Fruit fly (Drosophila melanogaster) whole organism, prepupa: ENCODE measurements around the gene Hsp67Ba.

Experiments
- Blimp-1 ChIP-seq: fragments of 200-800 bp; sonication (Bioruptor generic); optimal IDR thresholded peaks from 3 replicates; lab custom pipeline; 2017; ENCODE audit warnings: missing biosample characterization, missing genetic modification characterization, mild to moderate bottlenecking, moderate library complexity, missing genetic modification reagents
- CG10631 ChIP-seq: fragments of 200-800 bp; sonication (Bioruptor generic); optimal IDR thresholded peaks from 2 replicates; lab custom pipeline; 2016; ENCODE audit warnings: missing biosample characterization, missing genetic modification characterization
- CG10669 ChIP-seq: fragments of 200-800 bp; sonication (Bioruptor generic); optimal IDR thresholded peaks from 3 replicates; lab custom pipeline; 2018; ENCODE audit warnings: missing biosample characterization, mild to moderate bottlenecking, missing genetic modification characterization, moderate library complexity
- CG11294 ChIP-seq: fragments of 200-800 bp; sonication (Bioruptor generic); IDR thresholded peaks from 2 replicates; pipeline ENCODE4 v1.3.6; 2022; ENCODE audit warnings: missing biosample characterization, missing genetic modification characterization
- CG11762 ChIP-seq: fragments of 200-800 bp; sonication (Bioruptor generic); optimal IDR thresholded peaks from 3 replicates; lab custom pipeline; 2016; ENCODE audit warnings: missing biosample characterization, missing genetic modification characterization; ENCODE audit not compliant: insufficient read depth
- CG11902 ChIP-seq: fragments of 200-800 bp; sonication (Bioruptor generic); optimal IDR thresholded peaks from 3 replicates; lab custom pipeline; 2016; ENCODE audit warnings: missing biosample characterization, missing genetic modification characterization
- CG15336 ChIP-seq: fragments of 200-800 bp; sonication (Bioruptor generic); IDR thresholded peaks from 2 replicates; pipeline ENCODE4 v1.3.6; 2022; ENCODE audit warnings: missing biosample characterization, missing genetic modification characterization
- CG1621 ChIP-seq: fragments of 200-800 bp; sonication (Bioruptor generic); optimal IDR thresholded peaks from 3 replicates; lab custom pipeline; 2018; ENCODE audit warnings: missing biosample characterization, mild to moderate bottlenecking, missing genetic modification characterization
- CG16779 ChIP-seq: fragments of 200-800 bp; sonication (Bioruptor generic); optimal IDR thresholded peaks from 3 replicates; lab custom pipeline; 2017; ENCODE audit warnings: missing biosample characterization, mild to moderate bottlenecking, missing genetic modification characterization
- CG6163 ChIP-seq: fragments of 200-800 bp; sonication (Bioruptor generic); IDR thresholded peaks from 3 replicates; pipeline ENCODE4 v1.3.6; 2022; ENCODE audit warnings: missing biosample characterization, missing genetic modification characterization
- CG6808 ChIP-seq: fragments of 200-800 bp; sonication (Bioruptor generic); optimal IDR thresholded peaks from 3 replicates; lab custom pipeline; 2017; ENCODE audit warnings: missing biosample characterization, missing genetic modification characterization, mild to moderate bottlenecking, moderate library complexity, missing genetic modification reagents
- CG6854 ChIP-seq: fragments of 200-800 bp; sonication (Bioruptor generic); optimal IDR thresholded peaks from 2 replicates; lab custom pipeline; 2017; ENCODE audit warnings: missing biosample characterization, mild to moderate bottlenecking, missing genetic modification characterization
- CG7368 ChIP-seq: fragments of 200-800 bp; sonication (Bioruptor generic); optimal IDR thresholded peaks from 3 replicates; lab custom pipeline; 2016; ENCODE audit warnings: missing biosample characterization, missing genetic modification characterization
- CG8119 ChIP-seq: fragments of 200-800 bp; sonication (Bioruptor generic); IDR thresholded peaks from 3 replicates; pipeline ENCODE4 v1.3.6; 2022; ENCODE audit warnings: missing biosample characterization, missing genetic modification characterization
- CG8632 ChIP-seq: fragments of 200-800 bp; sonication (Bioruptor generic); optimal IDR thresholded peaks from 3 replicates; lab custom pipeline; 2016; ENCODE audit warnings: missing biosample characterization, missing genetic modification characterization
- CG9139 ChIP-seq: fragments of 200-800 bp; sonication (Bioruptor generic); optimal IDR thresholded peaks from 3 replicates; lab custom pipeline; 2017; ENCODE audit warnings: missing biosample characterization, mild to moderate bottlenecking, missing genetic modification characterization
- Eip75B ChIP-seq: fragments of 200-800 bp; sonication (Bioruptor generic); optimal IDR thresholded peaks from 3 replicates; lab custom pipeline; 2016; ENCODE audit warnings: missing biosample characterization, missing genetic modification characterization
- Eip78C ChIP-seq: fragments of 200-800 bp; sonication (Bioruptor generic); peaks from one replicate; lab custom pipeline; 2016; ENCODE audit warnings: missing biosample characterization, missing genetic modification characterization
- Eip93F ChIP-seq: fragments of 200-800 bp; sonication (Bioruptor generic); optimal IDR thresholded peaks from 2 replicates; lab custom pipeline; 2016; ENCODE audit warnings: missing biosample characterization, mild to moderate bottlenecking, missing genetic modification characterization
- Ets21C ChIP-seq: fragments of 200-800 bp; sonication (Bioruptor generic); optimal IDR thresholded peaks from 3 replicates; lab custom pipeline; 2016; ENCODE audit warnings: missing biosample characterization, missing genetic modification characterization
- Ets96B ChIP-seq: fragments of 200-800 bp; optimal IDR thresholded peaks from 2 replicates; lab custom pipeline; 2019; ENCODE audit warnings: missing biosample characterization, mild to moderate bottlenecking, missing genetic modification characterization, moderate library complexity
- Gug ChIP-seq: fragments of 200-800 bp; sonication (Bioruptor generic); IDR thresholded peaks from 2 replicates; pipeline ENCODE4 v1.3.6; 2022; ENCODE audit warnings: missing biosample characterization, missing genetic modification characterization
- Hr38 ChIP-seq: sonication (Bioruptor generic); optimal IDR thresholded peaks from 2 replicates; lab custom pipeline; 2016; ENCODE audit warnings: missing biosample characterization, missing genetic modification characterization
- Hr39 ChIP-seq: fragments of 200-800 bp; sonication (Bioruptor generic); optimal IDR thresholded peaks from 2 replicates; lab custom pipeline; 2016; ENCODE audit warnings: missing biosample characterization, missing genetic modification characterization
- Hr4 ChIP-seq: fragments of 200-800 bp; sonication (Bioruptor generic); optimal IDR thresholded peaks from 3 replicates; lab custom pipeline; 2016; ENCODE audit warnings: missing biosample characterization, missing genetic modification characterization
- Met ChIP-seq: fragments of 200-800 bp; sonication (Bioruptor generic); optimal IDR thresholded peaks from 3 replicates; lab custom pipeline; 2016; ENCODE audit warnings: missing biosample characterization, missing genetic modification characterization
- OdsH ChIP-seq: fragments of 200-800 bp; sonication (Bioruptor generic); optimal IDR thresholded peaks from 3 replicates; lab custom pipeline; 2016; ENCODE audit warnings: missing biosample characterization, missing genetic modification characterization
- Smox ChIP-seq: fragments of 200-800 bp; sonication (Bioruptor generic); optimal IDR thresholded peaks from 3 replicates; lab custom pipeline; 2016; ENCODE audit warnings: missing biosample characterization, missing genetic modification characterization
- Sox102F ChIP-seq: fragments of 200-800 bp; sonication (Bioruptor generic); optimal IDR thresholded peaks from 2 replicates; lab custom pipeline; 2016; ENCODE audit warnings: missing biosample characterization, mild to moderate bottlenecking, missing genetic modification characterization
- Sox14 ChIP-seq: fragments of 200-800 bp; sonication (Bioruptor generic); optimal IDR thresholded peaks from 3 replicates; lab custom pipeline; 2016; ENCODE audit warnings: missing biosample characterization, missing genetic modification characterization
- achi ChIP-seq: fragments of 200-800 bp; sonication (Bioruptor generic); optimal IDR thresholded peaks from 3 replicates; lab custom pipeline; 2016; ENCODE audit warnings: missing biosample characterization, missing genetic modification characterization
- dsx ChIP-seq: fragments of 200-800 bp; optimal IDR thresholded peaks from 3 replicates; lab custom pipeline; 2019; ENCODE audit warnings: missing biosample characterization, mild to moderate bottlenecking, missing genetic modification characterization, moderate library complexity; ENCODE audit not compliant: poor library complexity, severe bottlenecking
- eg ChIP-seq: fragments of 200-800 bp; sonication (Bioruptor generic); IDR thresholded peaks from 3 replicates; pipeline ENCODE4 v1.3.6; 2022; ENCODE audit warnings: missing biosample characterization, missing genetic modification characterization
- esn ChIP-seq: fragments of 200-800 bp; sonication (Bioruptor generic); optimal IDR thresholded peaks from 2 replicates; lab custom pipeline; 2016; ENCODE audit warnings: missing biosample characterization, mild to moderate bottlenecking, missing genetic modification characterization, moderate library complexity
- fkh ChIP-seq: fragments of 200-800 bp; sonication (Bioruptor generic); optimal IDR thresholded peaks from 3 replicates; lab custom pipeline; 2017; ENCODE audit warnings: missing biosample characterization, mild to moderate bottlenecking, missing genetic modification characterization, moderate library complexity
- lz ChIP-seq: fragments of 200-800 bp; sonication (Bioruptor generic); optimal IDR thresholded peaks from 3 replicates; lab custom pipeline; 2016; ENCODE audit warnings: missing biosample characterization, missing genetic modification characterization
- pdm3 ChIP-seq: fragments of 200-800 bp; sonication (Bioruptor generic); optimal IDR thresholded peaks from 3 replicates; lab custom pipeline; 2016; ENCODE audit warnings: missing biosample characterization, missing genetic modification characterization
- salr ChIP-seq, 2 experiments: fragments of 200-800 bp; sonication (Bioruptor generic); optimal IDR thresholded peaks; 3 replicates each; lab custom pipeline; 2016 to 2018; ENCODE audit warnings: missing biosample characterization in 2 of 2, missing genetic modification characterization in 2 of 2, mild to moderate bottlenecking in 1 of 2
- spab ChIP-seq: fragments of 200-800 bp; sonication (Bioruptor generic); optimal IDR thresholded peaks from 2 replicates; lab custom pipeline; 2017; ENCODE audit warnings: missing biosample characterization, mild to moderate bottlenecking, missing genetic modification characterization, missing genetic modification reagents
- ss ChIP-seq, 2 experiments: fragments of 200-800 bp; sonication (Bioruptor generic); optimal IDR thresholded peaks; 2 replicates in 1 of 2; 3 replicates in 1 of 2; lab custom pipeline; 2017 to 2018; ENCODE audit warnings: mild to moderate bottlenecking in 2 of 2, missing biosample characterization in 2 of 2, missing genetic modification characterization in 2 of 2, moderate library complexity in 1 of 2
- topi ChIP-seq: fragments of 200-800 bp; sonication (Bioruptor generic); optimal IDR thresholded peaks from 3 replicates; lab custom pipeline; 2016; ENCODE audit warnings: missing biosample characterization, missing genetic modification characterization
- vri ChIP-seq: fragments of 200-800 bp; sonication (Bioruptor generic); optimal IDR thresholded peaks from 3 replicates; lab custom pipeline; 2016; ENCODE audit warnings: missing biosample characterization, mild to moderate bottlenecking, missing genetic modification characterization

The Hsp67Ba gene

DNA sequence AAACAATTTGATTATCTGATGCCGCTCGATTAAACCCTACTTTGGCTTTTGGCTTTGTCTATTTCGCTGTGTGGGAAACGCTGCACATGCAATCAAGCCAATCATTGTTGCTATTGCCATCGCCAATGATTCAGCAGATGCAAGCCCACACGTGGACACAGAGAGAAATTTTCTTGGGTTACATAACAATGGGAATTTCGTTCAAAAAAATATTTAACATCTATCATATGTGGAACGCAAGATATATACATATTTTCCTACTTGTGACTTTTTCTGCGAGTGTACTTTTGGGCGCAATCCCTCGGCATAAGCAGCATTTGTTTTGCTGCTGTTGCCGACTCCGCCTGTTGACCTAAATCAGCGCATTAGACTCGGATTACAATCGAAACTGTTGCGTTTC lies 40.0 kb upstream of the Hsp67Ba start (continued):
- no peak for TF ChIP-seq vri (GFP tag; lab: Kevin White, UChicago)
- no peak for TF ChIP-seq CG6854 (GFP tag; lab: Kevin White, UChicago)
- peak; percentile 69 for TF ChIP-seq OdsH (GFP tag; lab: Kevin White, UChicago)
- TF ChIP-seq CG1621 = no peak
- TF ChIP-seq CG9139 (GFP tag; lab: Kevin White, UChicago) = no peak
- peak; percentile 19 for TF ChIP-seq CG11762 (GFP tag; lab: Kevin White, UChicago)
- TF ChIP-seq CG6808 (GFP tag; lab: Kevin White, UChicago) = no peak
- no peak for TF ChIP-seq dsx
- peak; percentile 64 for TF ChIP-seq Hr39 (GFP tag; lab: Kevin White, UChicago)
- no peak for TF ChIP-seq Eip75B (GFP tag; lab: Kevin White, UChicago)
- no peak for TF ChIP-seq CG16779 (tag; lab: Kevin White, UChicago)
- TF ChIP-seq Sox14 (GFP tag; lab: Kevin White, UChicago) = peak; percentile 47
- no peak for TF ChIP-seq CG10631 (GFP tag; lab: Kevin White, UChicago)
- TF ChIP-seq CG15336 = peak; percentile 85

DNA sequence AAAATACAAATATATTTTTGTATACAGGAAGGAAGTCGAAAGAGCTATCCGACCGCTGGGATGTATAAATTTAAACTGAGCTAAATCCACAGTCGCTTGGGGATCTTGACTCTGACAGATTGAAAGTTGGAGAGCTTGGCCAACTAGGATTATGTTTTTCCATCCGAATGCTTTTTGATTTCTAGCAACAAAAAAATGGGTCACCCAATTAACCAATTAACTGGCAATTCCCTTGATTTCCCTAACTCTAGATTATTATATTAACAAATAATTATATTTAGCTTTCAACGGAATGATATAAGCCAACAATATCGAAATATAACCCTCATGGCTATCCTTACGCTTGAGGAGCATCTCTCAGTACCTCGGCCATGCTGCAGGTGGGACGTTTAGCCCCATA lies 38.0 kb upstream of the Hsp67Ba start, which contains the start of gene CG3982:
TSS of gene CG3982 (minus strand) at position 101 of the 400 bp plus-strand sequence.
- no peak for TF ChIP-seq Sox102F
- no peak for TF ChIP-seq esn
- no peak for TF ChIP-seq vri (GFP tag; lab: Kevin White, UChicago)
- no peak for TF ChIP-seq dsx
- TF ChIP-seq CG6808 (GFP tag; lab: Kevin White, UChicago) = no peak
- no peak for TF ChIP-seq fkh
- no peak for TF ChIP-seq CG8119 (GFP tag; lab: Robert Waterston, UW)
- TF ChIP-seq CG15336 = no peak
- no peak for TF ChIP-seq CG11762 (GFP tag; lab: Kevin White, UChicago)
- no peak for TF ChIP-seq Eip75B (GFP tag; lab: Kevin White, UChicago)
- no peak for TF ChIP-seq lz (GFP tag; lab: Kevin White, UChicago)
- no peak for TF ChIP-seq Met
- TF ChIP-seq CG16779 (tag; lab: Kevin White, UChicago) = no peak
- no peak for TF ChIP-seq CG6854 (GFP tag; lab: Kevin White, UChicago)

DNA sequence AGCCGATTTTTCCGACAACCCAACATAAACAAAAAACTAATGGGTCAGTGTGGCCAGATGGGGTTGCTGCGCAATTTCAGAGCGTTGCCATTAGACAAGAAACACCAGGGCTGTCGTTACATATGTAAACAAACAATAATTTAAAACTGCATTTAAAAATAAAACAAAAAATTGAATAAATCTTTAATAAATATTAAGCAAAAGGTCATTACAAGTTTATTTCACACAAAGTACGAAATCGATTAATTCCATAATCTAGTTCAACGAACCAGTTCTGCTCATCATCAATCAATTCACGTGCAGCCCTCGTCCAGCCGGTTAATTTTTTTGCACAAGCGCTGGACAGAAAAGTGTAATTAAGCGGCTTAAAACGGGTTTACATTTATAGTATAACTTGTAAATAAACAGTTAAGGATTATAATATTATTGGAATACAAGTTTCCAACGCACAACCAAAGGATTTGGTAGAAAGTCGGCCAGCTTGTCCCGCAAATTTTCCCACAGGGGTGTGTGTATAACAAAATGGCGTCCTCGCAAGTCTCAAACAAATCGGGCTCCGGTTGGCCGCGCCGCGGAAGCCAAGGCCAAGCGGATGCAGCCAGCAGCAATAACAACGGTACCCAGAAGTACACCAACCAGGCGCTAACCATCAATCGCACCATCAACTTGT lies 31.6 kb upstream of the Hsp67Ba start, which contains the start of the genes CG4022 and Cpsf5:
TSS of gene CG4022 (minus strand) at position 79 of the 670 bp plus-strand sequence.
TSS of gene Cpsf5 (plus strand) at position 285 of the 670 bp plus-strand sequence.
- peak; percentile 79 for TF ChIP-seq OdsH (GFP tag; lab: Kevin White, UChicago)
- TF ChIP-seq spab (GFP tag; lab: Kevin White, UChicago) = no peak
- TF ChIP-seq CG16779 (tag; lab: Kevin White, UChicago) = no peak
- TF ChIP-seq CG10631 (GFP tag; lab: Kevin White, UChicago) = peak; percentile 79
- peak; percentile 71 for TF ChIP-seq Smox (GFP tag; lab: Kevin White, UChicago)
- peak; percentile 74 for TF ChIP-seq Met
- peak; percentile 77 for TF ChIP-seq Sox102F
- peak; percentile 4 for TF ChIP-seq CG11902 (GFP tag; lab: Kevin White, UChicago)
- TF ChIP-seq vri (GFP tag; lab: Kevin White, UChicago) = peak; percentile 65
- TF ChIP-seq salr (GFP tag; optimal IDR thresholded peaks at IDR 0.05; lab: Kevin White, UChicago) = no peak
- TF ChIP-seq topi (GFP tag; lab: Kevin White, UChicago) = peak; percentile 70
- TF ChIP-seq Hr38 = no peak
- TF ChIP-seq Hr4 (GFP tag; lab: Kevin White, UChicago) = peak; percentile 83
- peak; percentile 91 for TF ChIP-seq Eip78C (GFP tag; lab: Kevin White, UChicago)
- TF ChIP-seq Ets96B (tag; lab: Kevin White, UChicago) = peak; percentile 61
- TF ChIP-seq Blimp-1 (GFP tag; lab: Kevin White, UChicago) = no peak
- TF ChIP-seq CG6808 (GFP tag; lab: Kevin White, UChicago) = peak; percentile 36
- TF ChIP-seq eg (GFP tag; lab: Robert Waterston, UW) = peak; percentile 83; the same call in 2 of the 3 replicates
- peak; percentile 69 for TF ChIP-seq Eip93F (GFP tag; lab: Kevin White, UChicago)
- TF ChIP-seq CG1621 = peak; percentile 36
- peak; percentile 79 for TF ChIP-seq CG15336
- TF ChIP-seq CG6854 (GFP tag; lab: Kevin White, UChicago) = no peak
- TF ChIP-seq achi = peak; percentile 77
- peak; percentile 46 for TF ChIP-seq Ets21C (GFP tag; lab: Kevin White, UChicago)
- no peak; the same call in 1 of the 2 replicates for TF ChIP-seq Gug
- TF ChIP-seq Hr39 (GFP tag; lab: Kevin White, UChicago) = peak; percentile 62
- peak; percentile 29 for TF ChIP-seq CG8632
- no peak for TF ChIP-seq CG10669 (GFP tag; lab: Kevin White, UChicago)
- peak; percentile 82 for TF ChIP-seq esn
- TF ChIP-seq CG9139 (GFP tag; lab: Kevin White, UChicago) = no peak
- TF ChIP-seq dsx = peak; percentile 41
- TF ChIP-seq CG7368 = peak; percentile 56
- peak; percentile 79 for TF ChIP-seq CG6163 (GFP tag; lab: Robert Waterston, UW)
- peak; percentile 84 for TF ChIP-seq pdm3
- 0 out of 2 replicates have a peak, but pooled peaks have one; percentile 22 for TF ChIP-seq CG11294
- TF ChIP-seq fkh = peak; percentile 99
- TF ChIP-seq ss (GFP tag; optimal IDR thresholded peaks at IDR 0.05; lab: Kevin White, UChicago) = peak; percentile 34 to 47
